Worm (Caenorhabditis elegans) whole organism, mixed stage, embryonic: ENCODE results near the gene str-86.

Experiments used
- M03D4.4 ChIP-seq: sonication (generic microtip); optimal IDR thresholded peaks from 2 replicates; lab custom pipeline; 2017; ENCODE audit warnings: mild to moderate bottlenecking, missing genetic modification characterization, missing compliant biosample characterization
- bed-3 ChIP-seq: fragments of 200-800 bp; sonication (Bioruptor generic); optimal IDR thresholded peaks from 3 replicates; lab custom pipeline; 2018; ENCODE audit warnings: mild to moderate bottlenecking, missing genetic modification characterization, moderate library complexity, missing compliant biosample characterization
- blmp-1 ChIP-seq: fragments of 150-350 bp; optimal IDR thresholded peaks from 2 replicates; lab custom pipeline; 2014; ENCODE audit warnings: missing biosample characterization, missing genetic modification characterization
- ceh-39 ChIP-seq: fragments of 150-350 bp; optimal IDR thresholded peaks from 2 replicates; lab custom pipeline; 2014; ENCODE audit warnings: missing biosample characterization, missing genetic modification characterization
- ceh-43 ChIP-seq: fragments of 200-800 bp; sonication (Bioruptor generic); optimal IDR thresholded peaks from 2 replicates; lab custom pipeline; 2018; ENCODE audit warnings: mild to moderate bottlenecking, missing genetic modification characterization, moderate library complexity, missing compliant biosample characterization
- ceh-83 ChIP-seq: fragments of 200-800 bp; sonication (Bioruptor generic); optimal IDR thresholded peaks from 2 replicates; lab custom pipeline; 2018; ENCODE audit warnings: mild to moderate bottlenecking, missing genetic modification characterization, missing compliant biosample characterization
- ces-1 ChIP-seq: fragments of 150-350 bp; optimal IDR thresholded peaks from 2 replicates; lab custom pipeline; 2014; ENCODE audit warnings: missing biosample characterization, missing genetic modification reagents, missing genetic modification characterization
- cnd-1 ChIP-seq: fragments of 200-800 bp; sonication (Bioruptor generic); optimal IDR thresholded peaks from 2 replicates; lab custom pipeline; 2018; ENCODE audit warnings: mild to moderate bottlenecking, missing genetic modification characterization, missing compliant biosample characterization
- drap-1 ChIP-seq: fragments of 200-800 bp; sonication (Bioruptor generic); optimal IDR thresholded peaks from 3 replicates; lab custom pipeline; 2018; ENCODE audit warnings: mild to moderate bottlenecking, missing genetic modification characterization, missing compliant biosample characterization
- elt-1 ChIP-seq: sonication (generic microtip); optimal IDR thresholded peaks from 2 replicates; lab custom pipeline; 2017; ENCODE audit warnings: missing genetic modification characterization, mild to moderate bottlenecking, missing compliant biosample characterization, antibody characterized with exemption, moderate library complexity, borderline replicate concordance; ENCODE audit not compliant: insufficient read depth
- elt-3 ChIP-seq: fragments of 150-350 bp; optimal IDR thresholded peaks from 2 replicates; lab custom pipeline; 2014; ENCODE audit warnings: missing biosample characterization, missing genetic modification characterization
- flh-1 ChIP-seq: fragments of 200-800 bp; sonication (Bioruptor generic); optimal IDR thresholded peaks from 2 replicates; lab custom pipeline; 2018; ENCODE audit warnings: mild to moderate bottlenecking, missing genetic modification characterization, moderate library complexity, missing compliant biosample characterization
- hlh-1 ChIP-seq: fragments of 150-350 bp; optimal IDR thresholded peaks from 2 replicates; lab custom pipeline; 2014; ENCODE audit warnings: missing biosample characterization, missing genetic modification reagents, missing genetic modification characterization
- lin-32 ChIP-seq: fragments of 200-800 bp; sonication (Bioruptor generic); optimal IDR thresholded peaks from 2 replicates; lab custom pipeline; 2018; ENCODE audit warnings: mild to moderate bottlenecking, missing genetic modification characterization, missing compliant biosample characterization
- mab-5 ChIP-seq: fragments of 150-350 bp; optimal IDR thresholded peaks from 2 replicates; lab custom pipeline; 2014; ENCODE audit warnings: missing biosample characterization, missing genetic modification characterization
- mep-1 ChIP-seq: fragments of 150-350 bp; optimal IDR thresholded peaks from 2 replicates; lab custom pipeline; 2017; ENCODE audit warnings: missing biosample characterization, missing genetic modification reagents, missing genetic modification characterization, inconsistent platforms
- mls-2 ChIP-seq: sonication (generic microtip); optimal IDR thresholded peaks from 2 replicates; lab custom pipeline; 2016; ENCODE audit warnings: mild to moderate bottlenecking, missing genetic modification characterization, moderate library complexity, missing compliant biosample characterization
- nhr-12 ChIP-seq: fragments of 150-350 bp; optimal IDR thresholded peaks from 2 replicates; lab custom pipeline; 2014; ENCODE audit warnings: missing biosample characterization, missing genetic modification characterization
- nhr-2 ChIP-seq: fragments of 150-350 bp; optimal IDR thresholded peaks from 2 replicates; lab custom pipeline; 2014; ENCODE audit warnings: missing biosample characterization, missing genetic modification characterization
- nhr-237 ChIP-seq: fragments of 150-350 bp; optimal IDR thresholded peaks from 2 replicates; lab custom pipeline; 2014; ENCODE audit warnings: missing biosample characterization, missing genetic modification characterization
- nhr-28 ChIP-seq: fragments of 150-350 bp; optimal IDR thresholded peaks from 2 replicates; lab custom pipeline; 2014; ENCODE audit warnings: missing biosample characterization, missing genetic modification characterization
- nhr-76 ChIP-seq: sonication (generic microtip); optimal IDR thresholded peaks from 2 replicates; lab custom pipeline; 2017; ENCODE audit warnings: missing biosample characterization, missing genetic modification characterization
- pha-4 ChIP-seq: fragments of 150-350 bp; optimal IDR thresholded peaks from 2 replicates; lab custom pipeline; 2018; ENCODE audit warnings: missing biosample characterization, missing genetic modification reagents, missing genetic modification characterization
- sem-2 ChIP-seq: fragments of 200-800 bp; sonication (Bioruptor generic); optimal IDR thresholded peaks from 2 replicates; lab custom pipeline; 2018; ENCODE audit warnings: mild to moderate bottlenecking, missing genetic modification characterization, missing compliant biosample characterization
- sptf-1 ChIP-seq: sonication (generic microtip); optimal IDR thresholded peaks from 2 replicates; lab custom pipeline; 2017; ENCODE audit warnings: mild to moderate bottlenecking, missing genetic modification characterization, moderate library complexity, missing compliant biosample characterization
- tbx-8 ChIP-seq: fragments of 200-800 bp; sonication (Bioruptor generic); optimal IDR thresholded peaks from 2 replicates; lab custom pipeline; 2018; ENCODE audit warnings: mild to moderate bottlenecking, missing genetic modification characterization, moderate library complexity, missing compliant biosample characterization
- unc-120 ChIP-seq: sonication (generic microtip); optimal IDR thresholded peaks from 2 replicates; lab custom pipeline; 2017; ENCODE audit warnings: missing genetic modification characterization, missing compliant biosample characterization; ENCODE audit not compliant: poor library complexity, severe bottlenecking
- unc-39 ChIP-seq: fragments of 150-350 bp; optimal IDR thresholded peaks from 2 replicates; lab custom pipeline; 2014; ENCODE audit warnings: missing biosample characterization, missing genetic modification characterization
- unc-62 ChIP-seq: fragments of 150-350 bp; optimal IDR thresholded peaks from 2 replicates; lab custom pipeline; 2014; ENCODE audit warnings: missing biosample characterization, missing genetic modification reagents, missing genetic modification characterization
- zip-8 ChIP-seq: fragments of 150-350 bp; optimal IDR thresholded peaks from 2 replicates; lab custom pipeline; 2014; ENCODE audit warnings: missing biosample characterization, missing genetic modification characterization
- ztf-11 ChIP-seq: fragments of 150-350 bp; optimal IDR thresholded peaks from 2 replicates; lab custom pipeline; 2014; ENCODE audit warnings: missing biosample characterization, missing genetic modification characterization

The str-86 gene

DNA sequence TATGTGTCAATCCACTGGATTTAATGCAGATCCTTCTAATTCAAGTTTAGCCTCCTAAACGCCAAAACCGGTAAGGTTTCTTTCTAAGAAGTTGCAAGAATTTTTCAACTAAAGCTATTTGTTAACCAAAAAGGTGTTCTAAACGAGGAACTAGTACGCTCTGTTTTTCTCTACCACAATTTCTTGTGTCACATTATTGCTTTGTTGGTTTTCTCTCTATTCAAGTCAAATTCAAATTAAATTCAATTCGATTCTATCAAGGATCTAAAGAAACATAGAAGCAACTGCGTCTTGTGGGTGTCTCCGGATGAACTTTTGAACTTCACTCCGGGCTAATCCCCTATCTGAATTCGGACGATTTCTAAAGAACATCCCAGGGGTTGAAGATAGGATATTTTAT is 33.0 kb upstream of the str-86 start, which contains the start of gene oac-40:
Gene oac-40, plus strand, starts transcription at position 301 of the 400 bp plus-strand sequence.
- no peak for TF ChIP-seq zip-8 (tag; lab: Kevin White, UChicago)
- no peak for TF ChIP-seq ces-1
- TF ChIP-seq flh-1, result no peak
- no peak for TF ChIP-seq drap-1 (GFP tag; lab: Kevin White, UChicago)
- no peak for TF ChIP-seq hlh-1 (tag; lab: Kevin White, UChicago)
- TF ChIP-seq elt-3 (tag; lab: Kevin White, UChicago), result no peak
- TF ChIP-seq nhr-12, result no peak
- TF ChIP-seq unc-39 (tag; lab: Kevin White, UChicago), result no peak

DNA sequence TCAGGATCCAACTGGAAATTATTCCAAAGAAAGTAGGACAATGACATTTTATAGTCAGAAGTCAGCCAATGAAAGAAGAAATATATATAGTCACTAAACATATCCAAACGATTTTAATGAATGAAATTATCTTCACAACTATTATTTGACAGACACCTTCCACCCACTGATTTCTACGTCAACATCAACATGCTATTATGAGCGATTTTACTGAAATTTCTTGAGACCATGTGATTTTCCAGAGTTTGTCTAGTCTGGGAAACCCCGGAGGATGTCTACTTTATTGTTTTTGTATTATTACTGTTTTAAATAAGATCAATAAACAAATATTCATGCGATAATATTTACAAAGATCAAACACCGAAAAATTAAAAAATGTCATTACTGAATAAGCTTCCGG is 32.0 kb upstream of the str-86 start, which contains the start of gene srt-18:
Gene srt-18, minus strand, starts transcription at position 101 of the 400 bp plus-strand sequence.
- TF ChIP-seq sptf-1 (no peak), nhr-12 (no peak), zip-8 (tag; lab: Kevin White, UChicago) (no peak), elt-1 (tag; lab: Kevin White, UChicago) (no peak), ceh-39 (tag; lab: Kevin White, UChicago) (no peak), blmp-1 (no peak), unc-39 (tag; lab: Kevin White, UChicago) (no peak), flh-1 (no peak), tbx-8 (no peak), ceh-43 (no peak), unc-120 (tag; lab: Kevin White, UChicago) (no peak), cnd-1 (tag; lab: Kevin White, UChicago) (no peak), nhr-237 (no peak), ces-1 (no peak), nhr-2 (no peak), ztf-11 (no peak)

- no peak for TF ChIP-seq mab-5 (tag; lab: Kevin White, UChicago)
- TF ChIP-seq drap-1 (GFP tag; lab: Kevin White, UChicago), result no peak
- no peak for TF ChIP-seq blmp-1
- no peak for TF ChIP-seq elt-1 (tag; lab: Kevin White, UChicago)
- no peak for TF ChIP-seq nhr-76
- no peak for TF ChIP-seq ceh-83 (GFP tag; lab: Kevin White, UChicago)
- TF ChIP-seq sptf-1, result no peak
- TF ChIP-seq bed-3 (GFP tag; lab: Kevin White, UChicago), result no peak
- no peak for TF ChIP-seq unc-62 (GFP tag; lab: Kevin White, UChicago)
- TF ChIP-seq nhr-2, result no peak
- TF ChIP-seq unc-39 (tag; lab: Kevin White, UChicago), result no peak
- TF ChIP-seq lin-32 (GFP tag; lab: Kevin White, UChicago), result no peak
- TF ChIP-seq, all 35 proteins: peak for 0
Observed at ce11 chrV:9013765-9014164, 30.3 kb upstream of the str-86 start, which contains the start of gene srh-201. srh-201 (minus strand) TSS chrV:9013865.

DNA sequence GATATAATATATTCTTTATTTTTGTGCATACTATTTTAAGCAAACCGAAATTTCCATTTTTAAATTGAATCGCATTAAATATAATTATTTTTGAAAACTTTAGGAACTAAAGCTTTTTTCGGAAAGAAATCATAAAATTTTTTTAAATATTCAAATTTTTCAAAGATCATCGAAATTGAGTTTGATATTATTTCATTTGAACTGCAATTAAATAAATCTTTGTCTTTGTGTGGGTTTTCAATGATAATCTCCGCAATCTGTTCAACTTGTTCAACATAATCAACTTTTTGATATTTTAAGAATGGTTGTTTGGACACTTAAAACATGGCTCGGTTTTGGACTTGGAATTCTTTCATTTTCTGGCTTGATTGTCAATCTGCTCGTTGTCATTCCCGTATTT is 25.7 kb upstream of the str-86 start, which contains the start of gene srx-2:
Gene srx-2, plus strand, starts transcription at position 301 of the 400 bp plus-strand sequence.
- TF ChIP-seq nhr-28 (tag; lab: Kevin White, UChicago) (no peak), ceh-83 (GFP tag; lab: Kevin White, UChicago) (no peak), hlh-1 (tag; lab: Kevin White, UChicago) (no peak), blmp-1 (no peak), mls-2 (tag; lab: Kevin White, UChicago) (no peak), nhr-2 (no peak), bed-3 (GFP tag; lab: Kevin White, UChicago) (no peak), flh-1 (no peak), elt-1 (tag; lab: Kevin White, UChicago) (no peak), M03D4.4 (tag; lab: Kevin White, UChicago) (no peak)

DNA sequence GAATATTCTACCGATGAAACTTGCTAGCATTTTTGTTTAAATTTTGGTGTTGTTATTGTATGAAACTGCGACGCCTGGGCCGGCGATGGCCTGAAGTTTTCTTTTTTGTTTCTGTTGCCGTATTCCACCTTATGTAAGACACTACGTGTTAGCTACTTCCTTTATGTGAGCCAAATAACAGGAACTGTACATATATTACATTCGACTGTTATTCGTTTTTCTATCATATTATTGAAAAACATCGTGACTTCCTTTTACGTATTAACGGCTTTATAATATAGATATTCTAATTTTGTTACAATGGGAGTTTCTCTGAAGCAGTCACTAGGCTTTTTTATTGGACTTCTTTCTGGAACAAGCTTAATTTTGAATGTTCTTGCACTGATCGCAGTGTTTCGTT is 21.7 kb upstream of the str-86 start, which contains the start of gene srx-3:
Gene srx-3, plus strand, starts transcription at position 301 of the 400 bp plus-strand sequence.
- no peak for TF ChIP-seq mep-1
- TF ChIP-seq ceh-83 (GFP tag; lab: Kevin White, UChicago), result no peak
- TF ChIP-seq lin-32 (GFP tag; lab: Kevin White, UChicago), result no peak
- no peak for TF ChIP-seq blmp-1
- no peak for TF ChIP-seq ceh-43
- TF ChIP-seq pha-4 (tag; lab: Kevin White, UChicago), result no peak
- TF ChIP-seq ceh-39 (tag; lab: Kevin White, UChicago), result no peak
- no peak for TF ChIP-seq drap-1 (GFP tag; lab: Kevin White, UChicago)
- no peak for TF ChIP-seq nhr-28 (tag; lab: Kevin White, UChicago)
- TF ChIP-seq sem-2 (GFP tag; lab: Kevin White, UChicago), result no peak
- TF ChIP-seq, all 35 proteins: peak for 0
